Fruit fly (Drosophila melanogaster): ENCODE results near the gene CG43703.

The CG43703 gene

DNA sequence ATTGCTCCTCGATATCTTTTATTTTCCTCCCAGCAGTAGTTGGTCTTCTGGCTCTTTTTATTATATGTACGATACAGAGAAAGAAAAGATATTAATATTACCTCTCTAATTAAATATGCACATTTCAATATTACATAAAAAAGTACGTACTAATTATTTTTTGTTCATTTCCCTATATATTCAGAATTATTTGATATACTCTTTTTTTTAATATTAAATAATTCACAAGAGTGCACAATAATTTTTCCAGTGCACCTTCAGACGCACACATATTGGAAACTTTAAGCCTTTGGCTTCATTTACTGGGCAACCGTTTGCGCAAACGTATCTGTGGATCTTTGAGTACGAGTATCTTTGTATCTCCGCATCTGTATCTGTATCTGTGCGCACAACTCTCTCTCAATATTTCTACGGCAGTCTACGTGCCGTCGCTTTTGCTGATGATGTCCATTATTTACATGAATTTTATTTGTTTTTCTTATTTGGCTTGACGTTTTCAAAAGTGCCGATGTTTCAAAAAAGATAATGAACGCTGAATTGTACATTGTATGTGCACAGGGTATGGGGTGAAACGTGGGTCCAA, 11.4 kb downstream of the CG43703 start (continued):
- TF ChIP-seq CG12104 (GFP tag; optimal IDR thresholded peaks at IDR 0.05) (peak; percentile 79), Sox100B (GFP tag; optimal IDR thresholded peaks at IDR 0.05) (peak; percentile 59), Dip2 (GFP tag; IDR thresholded peaks at IDR 0.05) (no peak), HLHmδ (GFP tag; optimal IDR thresholded peaks at IDR 0.05) (no peak), NC2β (GFP tag; optimal IDR thresholded peaks at IDR 0.05) (peak; percentile 10), CG43689 (GFP tag; IDR thresholded peaks at IDR 0.05) (peak; percentile 59; the same call in 1 of the 2 replicates), vvl (GFP tag; IDR thresholded peaks at IDR 0.05) (peak; percentile 94), hkb (optimal IDR thresholded peaks at IDR 0.05) (no peak), hkb (GFP tag; IDR thresholded peaks at IDR 0.05) (peak; percentile 79), CG9437 (GFP tag; optimal IDR thresholded peaks at IDR 0.05) (peak; percentile 79), Drgx (GFP tag; IDR thresholded peaks at IDR 0.05) (peak; percentile 83), CG4820 (GFP tag; optimal IDR thresholded peaks at IDR 0.05) (peak; percentile 75), trem (tag; optimal IDR thresholded peaks at IDR 0.05) (peak; percentile 93), CG5180 (GFP tag; optimal IDR thresholded peaks at IDR 0.05) (peak; percentile 77), disco-r (GFP tag; optimal IDR thresholded peaks at IDR 0.05) (no peak), slbo (GFP tag; IDR thresholded peaks at IDR 0.05) (peak; percentile 84), Dad (GFP tag; optimal IDR thresholded peaks at IDR 0.05) (no peak), ems (GFP tag; optimal IDR thresholded peaks at IDR 0.05) (no peak), az2 (GFP tag; optimal IDR thresholded peaks at IDR 0.05) (peak; percentile 84), so (GFP tag; IDR thresholded peaks at IDR 0.05) (peak; percentile 82; the same call in 2 of the 3 replicates), CG14965 (GFP tag; optimal IDR thresholded peaks at IDR 0.05; ENCODE audit: borderline replicate concordance) (no peak), H2.0 (GFP tag; IDR thresholded peaks at IDR 0.05) (peak; percentile 59), CG6791 (GFP tag; IDR thresholded peaks at IDR 0.05; ENCODE audit: partially characterized antibody) (no peak), CG17361 (GFP tag; IDR thresholded peaks at IDR 0.05) (peak; percentile 90), CG12744 (GFP tag; optimal IDR thresholded peaks at IDR 0.05) (no peak), CG2116 (GFP tag; optimal IDR thresholded peaks at IDR 0.05) (peak; percentile 51), CG16815 (GFP tag; optimal IDR thresholded peaks at IDR 0.05) (peak; percentile 83), rib (GFP tag; IDR thresholded peaks at IDR 0.05) (no peak), dpn (GFP tag; optimal IDR thresholded peaks at IDR 0.05) (peak in 1 of 2 experiments; percentile 78), CG7372 (GFP tag; IDR thresholded peaks at IDR 0.05) (peak; percentile 53; the same call in 1 of the 2 replicates), CG7745 (tag; optimal IDR thresholded peaks at IDR 0.05) (no peak), insv (GFP tag; optimal IDR thresholded peaks at IDR 0.05) (peak in 1 of 2 experiments; percentile 36), CG1603 (tag; optimal IDR thresholded peaks at IDR 0.05) (peak; percentile 1), CG8924 (tag; optimal IDR thresholded peaks at IDR 0.05) (peak; percentile 97), CG13287 (GFP tag; IDR thresholded peaks at IDR 0.05; ENCODE audit: partially characterized antibody) (no peak), exex (tag; optimal IDR thresholded peaks at IDR 0.05) (peak; percentile 27), CG10366 (GFP tag; IDR thresholded peaks at IDR 0.05) (peak; percentile 71), CG10431 (GFP tag; optimal IDR thresholded peaks at IDR 0.05) (peak; percentile 53), cas (GFP tag; IDR thresholded peaks at IDR 0.05) (no peak), CTCF (GFP tag; optimal IDR thresholded peaks at IDR 0.05) (no peak), CG15011 (GFP tag; optimal IDR thresholded peaks at IDR 0.05) (peak; percentile 67), Ssrp (tag; optimal IDR thresholded peaks at IDR 0.05) (peak; percentile 89), twi (tag; optimal IDR thresholded peaks at IDR 0.05) (peak; percentile 90), CG10565 (GFP tag; optimal IDR thresholded peaks at IDR 0.05) (no peak), pb (GFP tag; optimal IDR thresholded peaks at IDR 0.05) (no peak), CG2202 (tag; optimal IDR thresholded peaks at IDR 0.05) (peak; percentile 81), E2f1 (GFP tag; IDR thresholded peaks at IDR 0.05) (peak; percentile 85), fd96Cb (tag; optimal IDR thresholded peaks at IDR 0.05) (peak; percentile 86), chm (GFP tag; IDR thresholded peaks at IDR 0.05) (peak; percentile 67; the same call in 1 of the 2 replicates), Hey (tag; optimal IDR thresholded peaks at IDR 0.05) (no peak), B-H2 (GFP tag; optimal IDR thresholded peaks at IDR 0.05) (no peak)

Measured in whole organism, embryonic.